Worm (Caenorhabditis elegans): ENCODE results near the gene tbc-18.

ce11 chrX:8390508-8390907 is 12.2 kb downstream of the tbc-18 start:
- TF ChIP-seq ama-1 (optimal IDR thresholded peaks at IDR 0.05) (no peak), ama-1 (GFP tag; optimal IDR thresholded peaks at IDR 0.05) (no peak), aptf-2 (GFP tag; conservative IDR thresholded peaks at IDR 0.05) (no peak), nfyb-1 (GFP tag; IDR thresholded peaks at IDR 0.05) (no peak), hsf-1 (GFP tag; IDR thresholded peaks at IDR 0.05) (no peak)

Measured in whole organism, young adult.